Worm (Caenorhabditis elegans) whole organism, midembryonic: ENCODE results near the gene K09C4.2.

ENCODE experiments used
- T22C8.4 ChIP-seq: fragments of 200-800 bp; sonication (Bioruptor generic); IDR thresholded peaks from 2 replicates; pipeline ENCODE4 v1.3.6; 2022; ENCODE audit warnings: missing genetic modification characterization, missing compliant biosample characterization
- cog-1 ChIP-seq: sonication (generic microtip); optimal IDR thresholded peaks from 2 replicates; lab custom pipeline; 2016; ENCODE audit warnings: missing genetic modification characterization, missing compliant biosample characterization
- flt-1 ChIP-seq: fragments of 200-800 bp; sonication (Bioruptor generic); IDR thresholded peaks from 2 replicates; pipeline ENCODE4 v1.3.6; 2022; ENCODE audit warnings: missing genetic modification characterization, missing compliant biosample characterization
- klf-2 ChIP-seq: fragments of 200-800 bp; sonication (Bioruptor generic); conservative IDR thresholded peaks from 2 replicates; pipeline ENCODE4 v1.3.6; 2022; ENCODE audit warnings: missing genetic modification reagents, missing genetic modification characterization, missing compliant biosample characterization
- ref-1 ChIP-seq: fragments of 200-800 bp; sonication (Bioruptor generic); conservative IDR thresholded peaks from 2 replicates; pipeline ENCODE4 v1.3.6; 2022; ENCODE audit warnings: missing genetic modification reagents, missing genetic modification characterization, missing compliant biosample characterization
- tab-1 ChIP-seq: fragments of 200-800 bp; sonication (Bioruptor generic); IDR thresholded peaks from 2 replicates; pipeline ENCODE4 v1.3.6; 2022; ENCODE audit warnings: missing genetic modification characterization, missing compliant biosample characterization
- ztf-23 ChIP-seq: fragments of 200-800 bp; sonication (Bioruptor generic); IDR thresholded peaks from 2 replicates; pipeline ENCODE4 v1.3.6; 2022; ENCODE audit warnings: missing genetic modification reagents, missing genetic modification characterization, missing compliant biosample characterization
- ztf-29 ChIP-seq: fragments of 200-800 bp; sonication (Bioruptor generic); IDR thresholded peaks from 2 replicates; pipeline ENCODE4 v1.3.6; 2022; ENCODE audit warnings: missing genetic modification reagents, missing genetic modification characterization, missing compliant biosample characterization

- TF ChIP-seq tab-1 (GFP tag; lab: Robert Waterston, UW) (no peak), flt-1 (no peak), cog-1 (tag; lab: Kevin White, UChicago) (no peak), klf-2 (GFP tag; lab: Robert Waterston, UW) (no peak), T22C8.4 (no peak), ref-1 (GFP tag; lab: Robert Waterston, UW) (no peak), ztf-23 (no peak), ztf-29 (GFP tag; lab: Robert Waterston, UW) (no peak)
Measured at ce11 chrX:3256784-3257493, 39.3 kb upstream of the K09C4.2 start, which contains the start of gene lbp-3.
